Worm (Caenorhabditis elegans): ENCODE results near the gene srh-8.

The srh-8 gene

ce11 chrV:4034303-4034702, 29.0 kb downstream of the srh-8 start, which contains the start of gene C49G7.7:
Gene C49G7.7, plus strand, starts transcription at chrV:4034476.
- no peak for TF ChIP-seq mab-9 (GFP tag; IDR thresholded peaks at IDR 0.05)
- no peak for TF ChIP-seq nhr-71 (tag; optimal IDR thresholded peaks at IDR 0.05)
- no peak for TF ChIP-seq nhr-90 (tag; optimal IDR thresholded peaks at IDR 0.05; ENCODE audit: poor library complexity)
- no peak for TF ChIP-seq tbx-2 (tag; optimal IDR thresholded peaks at IDR 0.05)

ce11 chrV:4035811-4036210, 30.5 kb downstream of the srh-8 start, which contains the start of gene C49G7.13:
Gene C49G7.13, plus strand, starts transcription at chrV:4036111.
- TF ChIP-seq nhr-47 (tag; optimal IDR thresholded peaks at IDR 0.05) (no peak), nhr-12 (tag; optimal IDR thresholded peaks at IDR 0.05) (no peak), tbx-2 (tag; optimal IDR thresholded peaks at IDR 0.05) (no peak), nhr-85 (tag) (no peak), F16B12.6 (tag; optimal IDR thresholded peaks at IDR 0.05) (no peak), mab-9 (GFP tag; IDR thresholded peaks at IDR 0.05) (no peak), egl-27 (tag; optimal IDR thresholded peaks at IDR 0.05) (no peak), sup-37 (GFP tag; optimal IDR thresholded peaks at IDR 0.05) (no peak), skn-1 (tag; optimal IDR thresholded peaks at IDR 0.05) (no peak), ceh-82 (tag; optimal IDR thresholded peaks at IDR 0.05) (no peak), elt-3 (tag; optimal IDR thresholded peaks at IDR 0.05) (no peak), pag-3 (tag; optimal IDR thresholded peaks at IDR 0.05; ENCODE audit: borderline replicate concordance, insufficient read depth) (no peak), unc-62 (GFP tag; optimal IDR thresholded peaks at IDR 0.05) (no peak), nhr-11 (tag; optimal IDR thresholded peaks at IDR 0.05) (no peak), lin-35 (GFP tag; optimal IDR thresholded peaks at IDR 0.05) (no peak), ceh-90 (tag; optimal IDR thresholded peaks at IDR 0.05) (no peak), nhr-76 (tag; optimal IDR thresholded peaks at IDR 0.05) (no peak), ztf-11 (tag; optimal IDR thresholded peaks at IDR 0.05) (no peak), sox-4 (tag; optimal IDR thresholded peaks at IDR 0.05) (no peak), swsn-7 (tag; optimal IDR thresholded peaks at IDR 0.05) (no peak)

- no peak for TF ChIP-seq ets-5 (GFP tag; IDR thresholded peaks at IDR 0.05)
- no peak for TF ChIP-seq efl-1 (optimal IDR thresholded peaks at IDR 0.05)
- TF ChIP-seq efl-1 (GFP tag; optimal IDR thresholded peaks at IDR 0.05 in 1 of 2) = peak in 1 of 2 experiments; percentile 56
These were observed 32.8 kb downstream of the srh-8 start, which contains the start of gene C49G7.12 for ce11 chrV:4038110-4038509. Gene C49G7.12, plus strand, starts transcription at chrV:4038410.

ce11 chrV:4038557-4038956, 33.2 kb downstream of the srh-8 start:
- no peak for TF ChIP-seq nhr-85 (tag)
- no peak for TF ChIP-seq efl-1 (optimal IDR thresholded peaks at IDR 0.05)
- TF ChIP-seq efl-1 (GFP tag; optimal IDR thresholded peaks at IDR 0.05 in 1 of 2) = peak in 1 of 2 experiments; percentile 64

ce11 chrV:4041853-4042424, 36.6 kb downstream of the srh-8 start, which contains the start of the genes C49G7.10 and irg-2:
Gene C49G7.10, minus strand, starts transcription at chrV:4042021.
Gene irg-2, plus strand, starts transcription at chrV:4042181.
- TF ChIP-seq swsn-7 (tag; optimal IDR thresholded peaks at IDR 0.05) (no peak), unc-30 (tag; optimal IDR thresholded peaks at IDR 0.05) (no peak), aha-1 (tag; optimal IDR thresholded peaks at IDR 0.05) (no peak), pqm-1 (tag; optimal IDR thresholded peaks at IDR 0.05) (no peak), nhr-71 (tag; optimal IDR thresholded peaks at IDR 0.05) (peak; percentile 57), egl-13 (tag; optimal IDR thresholded peaks at IDR 0.05) (no peak), ceh-90 (tag; optimal IDR thresholded peaks at IDR 0.05) (peak; percentile 19), ztf-4 (tag; optimal IDR thresholded peaks at IDR 0.05) (no peak), fkh-10 (GFP tag; optimal IDR thresholded peaks at IDR 0.05) (no peak), hlh-17 (GFP tag; optimal IDR thresholded peaks at IDR 0.05; ENCODE audit: borderline replicate concordance) (no peak), ceh-88 (GFP tag; IDR thresholded peaks at IDR 0.05) (no peak), nhr-77 (tag; optimal IDR thresholded peaks at IDR 0.05) (no peak), mdl-1 (tag; optimal IDR thresholded peaks at IDR 0.05) (no peak), C04F5.9 (tag; optimal IDR thresholded peaks at IDR 0.05) (no peak), sox-4 (tag; optimal IDR thresholded peaks at IDR 0.05) (no peak), snpc-4 (tag; optimal IDR thresholded peaks at IDR 0.05) (no peak), efl-1 (optimal IDR thresholded peaks at IDR 0.05) (peak in 1 of 2 experiments; percentile 1), efl-1 (GFP tag; optimal IDR thresholded peaks at IDR 0.05 in 1 of 2) (peak; percentile 20 to 90), zip-4 (GFP tag; optimal IDR thresholded peaks at IDR 0.05) (peak; percentile 99), lin-35 (GFP tag; optimal IDR thresholded peaks at IDR 0.05) (no peak), unc-62 (GFP tag; optimal IDR thresholded peaks at IDR 0.05) (no peak), mab-9 (GFP tag; IDR thresholded peaks at IDR 0.05) (no peak), efl-3 (GFP tag; optimal IDR thresholded peaks at IDR 0.05) (no peak), unc-130 (tag; optimal IDR thresholded peaks at IDR 0.05) (no peak), lsy-2 (tag; optimal IDR thresholded peaks at IDR 0.05) (peak in 1 of 2 experiments; percentile 35), lin-14 (GFP tag; optimal IDR thresholded peaks at IDR 0.05) (no peak), pax-3 (tag; optimal IDR thresholded peaks at IDR 0.05) (no peak), sup-37 (GFP tag; optimal IDR thresholded peaks at IDR 0.05) (no peak)

All from whole organism, L1 larva.